Worm (Caenorhabditis elegans) whole organism, young adult: ENCODE data around the gene flp-28.

Experiments
- B0261.1 ChIP-seq: sonication (generic microtip); optimal IDR thresholded peaks from 2 replicates; lab custom pipeline; 2016; ENCODE audit warnings: mild to moderate bottlenecking, missing genetic modification characterization, moderate library complexity, missing compliant biosample characterization
- D2030.7 ChIP-seq: fragments of 200-800 bp; sonication (Bioruptor generic); IDR thresholded peaks from 2 replicates; pipeline ENCODE4 v1.3.6; 2022; ENCODE audit warnings: missing genetic modification reagents, missing genetic modification characterization, missing compliant biosample characterization
- K12H6.12 ChIP-seq: fragments of 200-800 bp; sonication (Bioruptor generic); optimal IDR thresholded peaks from 2 replicates; lab custom pipeline; 2018; ENCODE audit warnings: mild to moderate bottlenecking, missing genetic modification characterization, missing compliant biosample characterization
- Y56A3A.18 ChIP-seq: fragments of 200-800 bp; sonication (Bioruptor generic); IDR thresholded peaks from 2 replicates; pipeline ENCODE4 v1.3.6; 2022; ENCODE audit warnings: missing genetic modification reagents, missing genetic modification characterization, missing compliant biosample characterization
- ZK185.1 ChIP-seq: sonication (generic microtip); optimal IDR thresholded peaks from 2 replicates; lab custom pipeline; 2016; ENCODE audit warnings: mild to moderate bottlenecking, missing genetic modification characterization, missing compliant biosample characterization; ENCODE audit not compliant: poor library complexity, severe bottlenecking
- atf-7 ChIP-seq: sonication (generic microtip); optimal IDR thresholded peaks from 2 replicates; lab custom pipeline; 2017; ENCODE audit warnings: mild to moderate bottlenecking, missing genetic modification characterization, missing compliant biosample characterization
- attf-3 ChIP-seq: fragments of 200-800 bp; sonication (Bioruptor generic); conservative IDR thresholded peaks from 2 replicates; pipeline ENCODE4 v1.3.6; 2022; ENCODE audit warnings: missing genetic modification reagents, missing genetic modification characterization, missing compliant biosample characterization
- attf-5 ChIP-seq: fragments of 200-800 bp; sonication (Bioruptor generic); optimal IDR thresholded peaks from 2 replicates; lab custom pipeline; 2018; ENCODE audit warnings: mild to moderate bottlenecking, missing genetic modification characterization, missing compliant biosample characterization
- bed-1 ChIP-seq: fragments of 200-800 bp; sonication (Bioruptor generic); IDR thresholded peaks from 2 replicates; pipeline ENCODE4 v1.3.6; 2022; ENCODE audit warnings: missing genetic modification reagents, missing genetic modification characterization, missing compliant biosample characterization
- ceh-100 ChIP-seq: fragments of 200-800 bp; sonication (Bioruptor generic); IDR thresholded peaks from 2 replicates; pipeline ENCODE4 v1.3.6; 2022; ENCODE audit warnings: missing genetic modification reagents, missing genetic modification characterization, missing compliant biosample characterization
- ceh-27 ChIP-seq: fragments of 200-800 bp; sonication (Bioruptor generic); optimal IDR thresholded peaks from 2 replicates; lab custom pipeline; 2018; ENCODE audit warnings: mild to moderate bottlenecking, missing genetic modification characterization, moderate library complexity, missing compliant biosample characterization
- dox-1 ChIP-seq: fragments of 200-800 bp; sonication (Bioruptor generic); IDR thresholded peaks from 2 replicates; pipeline ENCODE4 v1.3.6; 2022; ENCODE audit warnings: missing genetic modification reagents, missing genetic modification characterization, missing compliant biosample characterization
- efl-1 ChIP-seq: fragments of 150-350 bp; optimal IDR thresholded peaks from 2 replicates; lab custom pipeline; 2014; ENCODE audit warnings: missing biosample characterization, missing genetic modification reagents, missing genetic modification characterization
- egrh-3 ChIP-seq: fragments of 200-800 bp; sonication (Bioruptor generic); IDR thresholded peaks from 2 replicates; pipeline ENCODE4 v1.3.6; 2022; ENCODE audit warnings: missing genetic modification reagents, missing genetic modification characterization, missing compliant biosample characterization
- hlh-12 ChIP-seq: sonication (generic microtip); optimal IDR thresholded peaks from 2 replicates; lab custom pipeline; 2016; ENCODE audit warnings: missing genetic modification characterization, missing compliant biosample characterization
- hlh-26 ChIP-seq: fragments of 200-800 bp; sonication (Bioruptor generic); conservative IDR thresholded peaks from 2 replicates; pipeline ENCODE4 v1.3.6; 2022; ENCODE audit warnings: missing genetic modification reagents, missing genetic modification characterization, missing compliant biosample characterization
- hmg-1.2 ChIP-seq: fragments of 200-800 bp; sonication (Bioruptor generic); IDR thresholded peaks from 2 replicates; pipeline ENCODE4 v1.3.6; 2022; ENCODE audit warnings: missing genetic modification reagents, missing genetic modification characterization, missing compliant biosample characterization
- hrde-1 ChIP-seq: sonication (generic microtip); optimal IDR thresholded peaks from 2 replicates; lab custom pipeline; 2016; ENCODE audit warnings: missing genetic modification characterization, mild to moderate bottlenecking, missing compliant biosample characterization, moderate library complexity, missing genotype, missing genetic modification reagents, borderline replicate concordance
- let-526 ChIP-seq: fragments of 200-800 bp; sonication (Bioruptor generic); IDR thresholded peaks from 2 replicates; pipeline ENCODE4 v1.3.6; 2022; ENCODE audit warnings: missing genetic modification reagents, missing genetic modification characterization, missing compliant biosample characterization
- let-607 ChIP-seq, 2 experiments: fragments of 200-800 bp in 1 of 2; sonication (Bioruptor generic) in 1 of 2; sonication (generic microtip) in 1 of 2; optimal IDR thresholded peaks; 2 replicates each; lab custom pipeline; 2016 to 2018; ENCODE audit warnings: mild to moderate bottlenecking in 2 of 2, missing compliant biosample characterization in 2 of 2, missing genetic modification characterization in 2 of 2, moderate library complexity in 2 of 2, missing genotype in 1 of 2
- lin-40 ChIP-seq: sonication (generic microtip); optimal IDR thresholded peaks from 2 replicates; lab custom pipeline; 2016; ENCODE audit warnings: missing genetic modification characterization, mild to moderate bottlenecking, missing compliant biosample characterization, missing genotype, missing genetic modification reagents
- lin-54 ChIP-seq: fragments of 200-800 bp; sonication (Bioruptor generic); optimal IDR thresholded peaks from 2 replicates; lab custom pipeline; 2018; ENCODE audit warnings: mild to moderate bottlenecking, missing genetic modification characterization, missing compliant biosample characterization
- lsy-27 ChIP-seq: sonication (generic microtip); optimal IDR thresholded peaks from 2 replicates; lab custom pipeline; 2017; ENCODE audit warnings: missing genetic modification characterization, mild to moderate bottlenecking, missing compliant biosample characterization, antibody characterized with exemption, missing genotype, borderline replicate concordance; ENCODE audit not compliant: insufficient read depth
- madf-10 ChIP-seq: sonication (generic microtip); optimal IDR thresholded peaks from 2 replicates; lab custom pipeline; 2016; ENCODE audit warnings: mild to moderate bottlenecking, missing genetic modification characterization, missing compliant biosample characterization
- mcd-1 ChIP-seq: fragments of 200-800 bp; sonication (Bioruptor generic); IDR thresholded peaks from 2 replicates; pipeline ENCODE4 v1.3.6; 2022; ENCODE audit warnings: missing genetic modification reagents, missing genetic modification characterization, missing compliant biosample characterization
- mes-4 ChIP-seq: sonication (generic microtip); optimal IDR thresholded peaks from 2 replicates; lab custom pipeline; 2016; ENCODE audit warnings: missing genotype, missing genetic modification characterization, missing compliant biosample characterization
- nfyb-1 ChIP-seq: fragments of 200-800 bp; sonication (Bioruptor generic); IDR thresholded peaks from 2 replicates; pipeline ENCODE4 v1.3.6; 2022; ENCODE audit warnings: missing genetic modification reagents, missing genetic modification characterization, missing compliant biosample characterization
- nhr-80 ChIP-seq: sonication (generic microtip); optimal IDR thresholded peaks from 2 replicates; lab custom pipeline; 2016; ENCODE audit warnings: missing genetic modification characterization, missing compliant biosample characterization
- nhr-90 ChIP-seq: sonication (generic microtip); optimal IDR thresholded peaks from 2 replicates; lab custom pipeline; 2016; ENCODE audit warnings: missing genotype, mild to moderate bottlenecking, missing genetic modification characterization, missing compliant biosample characterization
- pbrm-1 ChIP-seq: fragments of 200-800 bp; sonication (Bioruptor generic); IDR thresholded peaks from 2 replicates; pipeline ENCODE4 v1.3.6; 2022; ENCODE audit warnings: missing genetic modification reagents, missing genetic modification characterization, missing compliant biosample characterization
- rcor-1 ChIP-seq: fragments of 200-800 bp; sonication (Bioruptor generic); IDR thresholded peaks from 2 replicates; pipeline ENCODE4 v1.3.6; 2022; ENCODE audit warnings: missing genetic modification reagents, missing genetic modification characterization, missing compliant biosample characterization
- repo-1 ChIP-seq: sonication (generic microtip); optimal IDR thresholded peaks from 2 replicates; lab custom pipeline; 2017; ENCODE audit warnings: mild to moderate bottlenecking, missing genetic modification characterization, missing compliant biosample characterization
- rpc-1 ChIP-seq, 2 experiments: fragments of 150-350 bp in 1 of 2; sonication (generic microtip) in 1 of 2; optimal IDR thresholded peaks; 2 replicates each; lab custom pipeline; 2014 to 2018; ENCODE audit warnings: missing biosample characterization in 1 of 2, missing genetic modification characterization in 1 of 2, missing genetic modification reagents in 1 of 2, missing genotype in 1 of 2
- snpc-1.3 ChIP-seq: sonication (generic microtip); optimal IDR thresholded peaks from 2 replicates; lab custom pipeline; 2017; ENCODE audit warnings: missing genetic modification characterization, mild to moderate bottlenecking, missing compliant biosample characterization, antibody characterized with exemption, moderate library complexity, missing genotype, missing genetic modification reagents; ENCODE audit not compliant: insufficient read depth
- snpc-4 ChIP-seq, 5 experiments: fragments of 150-350 bp in 1 of 5; sonication (generic microtip) in 4 of 5; optimal IDR thresholded peaks; 2 replicates each; lab custom pipeline; 2014 to 2018; ENCODE audit warnings: missing genetic modification characterization in 5 of 5, missing biosample characterization in 3 of 5, antibody characterized with exemption in 2 of 5, mild to moderate bottlenecking in 2 of 5, missing compliant biosample characterization in 2 of 5, missing genotype in 2 of 5, moderate library complexity in 2 of 5, missing genetic modification reagents in 1 of 5
- somi-1 ChIP-seq: fragments of 200-800 bp; sonication (Bioruptor generic); optimal IDR thresholded peaks from 2 replicates; lab custom pipeline; 2018; ENCODE audit warnings: mild to moderate bottlenecking, missing genetic modification characterization, missing compliant biosample characterization
- tlf-1 ChIP-seq: fragments of 200-800 bp; sonication (Bioruptor generic); optimal IDR thresholded peaks from 2 replicates; lab custom pipeline; 2018; ENCODE audit warnings: mild to moderate bottlenecking, missing genetic modification characterization, missing compliant biosample characterization
- zim-3 ChIP-seq: sonication (generic microtip); optimal IDR thresholded peaks from 2 replicates; lab custom pipeline; 2017; ENCODE audit warnings: mild to moderate bottlenecking, missing genetic modification characterization, moderate library complexity, missing compliant biosample characterization
- ztf-18 ChIP-seq: sonication (generic microtip); optimal IDR thresholded peaks from 2 replicates; lab custom pipeline; 2016; ENCODE audit warnings: missing genotype, mild to moderate bottlenecking, missing genetic modification characterization, missing compliant biosample characterization
- ztf-3 ChIP-seq: fragments of 200-800 bp; sonication (Bioruptor generic); optimal IDR thresholded peaks from 2 replicates; lab custom pipeline; 2018; ENCODE audit warnings: mild to moderate bottlenecking, missing genetic modification characterization, missing compliant biosample characterization
- ztf-6 ChIP-seq: fragments of 200-800 bp; sonication (Bioruptor generic); IDR thresholded peaks from 2 replicates; pipeline ENCODE4 v1.3.6; 2022; ENCODE audit warnings: missing genetic modification reagents, missing genetic modification characterization, missing compliant biosample characterization

The flp-28 gene

ce11 chrX:10132546-10133032 is 44.8 kb upstream of the flp-28 start (continued):
- TF ChIP-seq mes-4 (tag; lab: Kevin White, UChicago) (peak; percentile 63), ceh-27 (GFP tag; lab: Kevin White, UChicago) (peak; percentile 39), pbrm-1 (GFP tag; lab: Robert Waterston, UW) (peak; percentile 84), hmg-1.2 (peak; percentile 68), lin-54 (GFP tag; lab: Kevin White, UChicago) (peak; percentile 45), let-607 (tag; optimal IDR thresholded peaks at IDR 0.05; lab: Kevin White, UChicago) (peak in 1 of 2 experiments; percentile 54), atf-7 (tag; lab: Kevin White, UChicago) (peak; percentile 22), D2030.7 (GFP tag; lab: Robert Waterston, UW) (peak; percentile 71), lin-40 (tag; lab: Kevin White, UChicago) (peak; percentile 62), egrh-3 (GFP tag; lab: Robert Waterston, UW) (peak; percentile 23; the same call in 1 of the 2 replicates), snpc-4 (GFP tag; optimal IDR thresholded peaks at IDR 0.05; lab: Kevin White, UChicago) (peak; percentile 61), snpc-4 (tag; optimal IDR thresholded peaks at IDR 0.05; lab: Kevin White, UChicago) (peak; percentile 28 to 85 (median 56)), mcd-1 (peak; percentile 53), tlf-1 (GFP tag; lab: Kevin White, UChicago) (peak; percentile 35), rcor-1 (GFP tag; lab: Robert Waterston, UW) (peak; percentile 83), Y56A3A.18 (GFP tag; lab: Robert Waterston, UW) (peak; percentile 75; the same call in 1 of the 2 replicates), ztf-18 (peak; percentile 50), let-526 (peak; percentile 80), attf-5 (GFP tag; lab: Kevin White, UChicago) (peak; percentile 56), somi-1 (GFP tag; lab: Kevin White, UChicago) (peak; percentile 27), hlh-12 (peak; percentile 43), ZK185.1 (peak; percentile 54), B0261.1 (tag; lab: Kevin White, UChicago) (peak; percentile 80), ceh-100 (peak; percentile 43), repo-1 (tag; lab: Kevin White, UChicago) (peak; percentile 13), K12H6.12 (tag; lab: Kevin White, UChicago) (peak; percentile 19), attf-3 (GFP tag; lab: Robert Waterston, UW) (0 out of 2 replicates have a peak, but pooled peaks have one; percentile 24), dox-1 (GFP tag; lab: Robert Waterston, UW) (peak; percentile 86; the same call in 1 of the 2 replicates), bed-1 (peak; percentile 6; the same call in 1 of the 2 replicates), madf-10 (peak; percentile 73), rpc-1 (optimal IDR thresholded peaks at IDR 0.05; lab: Kevin White, UChicago) (peak; percentile 92), rpc-1 (tag; optimal IDR thresholded peaks at IDR 0.05; lab: Kevin White, UChicago) (peak; percentile 89), nhr-90 (tag; lab: Kevin White, UChicago) (peak; percentile 67), hrde-1 (tag; lab: Kevin White, UChicago) (peak; percentile 35), zim-3 (tag; lab: Kevin White, UChicago) (peak; percentile 31)

- TF ChIP-seq nhr-80 (tag; lab: Kevin White, UChicago): peak; percentile 18
- TF ChIP-seq ztf-3: no peak
Observed at ce11 chrX:10130159-10130558, 42.4 kb upstream of the flp-28 start.

ce11 chrX:10124338-10124737 is 36.6 kb upstream of the flp-28 start:
- TF ChIP-seq ztf-6 (no peak), mes-4 (tag; lab: Kevin White, UChicago) (peak; percentile 12), ZK185.1 (peak; percentile 41), hlh-12 (peak; percentile 52), nfyb-1 (GFP tag; lab: Robert Waterston, UW) (no peak; the same call in 1 of the 2 replicates), ztf-18 (peak; percentile 42), rcor-1 (GFP tag; lab: Robert Waterston, UW) (0 out of 2 replicates have a peak, but pooled peaks have one; percentile 33), hmg-1.2 (peak; percentile 56), efl-1 (no peak), B0261.1 (tag; lab: Kevin White, UChicago) (peak; percentile 85), Y56A3A.18 (GFP tag; lab: Robert Waterston, UW) (0 out of 2 replicates have a peak, but pooled peaks have one; percentile 52), hlh-26 (GFP tag; lab: Robert Waterston, UW) (no peak), snpc-4 (GFP tag; optimal IDR thresholded peaks at IDR 0.05; lab: Kevin White, UChicago) (peak; percentile 70), snpc-4 (tag; optimal IDR thresholded peaks at IDR 0.05; lab: Kevin White, UChicago) (peak in 1 of 4 experiments; percentile 60), ceh-100 (0 out of 2 replicates have a peak, but pooled peaks have one; percentile 30), rpc-1 (optimal IDR thresholded peaks at IDR 0.05; lab: Kevin White, UChicago) (peak; percentile 80), rpc-1 (tag; optimal IDR thresholded peaks at IDR 0.05; lab: Kevin White, UChicago) (peak; percentile 94), snpc-1.3 (no peak), lsy-27 (no peak), let-607 (tag; optimal IDR thresholded peaks at IDR 0.05; lab: Kevin White, UChicago) (peak in 1 of 2 experiments; percentile 17)
